Fruit fly (Drosophila melanogaster) whole organism: ENCODE results near the gene Ten-a.

Experiments
- CG8478 ChIP-seq: fragments of >200 bp; optimal IDR thresholded peaks from 2 replicates; lab custom pipeline; 2018; ENCODE audit warnings: inconsistent platforms
- usp ChIP-seq: fragments of >200 bp; optimal IDR thresholded peaks from 2 replicates; lab custom pipeline; 2017; ENCODE audit warnings: missing biosample characterization, missing genetic modification characterization, mixed read lengths

DNA sequence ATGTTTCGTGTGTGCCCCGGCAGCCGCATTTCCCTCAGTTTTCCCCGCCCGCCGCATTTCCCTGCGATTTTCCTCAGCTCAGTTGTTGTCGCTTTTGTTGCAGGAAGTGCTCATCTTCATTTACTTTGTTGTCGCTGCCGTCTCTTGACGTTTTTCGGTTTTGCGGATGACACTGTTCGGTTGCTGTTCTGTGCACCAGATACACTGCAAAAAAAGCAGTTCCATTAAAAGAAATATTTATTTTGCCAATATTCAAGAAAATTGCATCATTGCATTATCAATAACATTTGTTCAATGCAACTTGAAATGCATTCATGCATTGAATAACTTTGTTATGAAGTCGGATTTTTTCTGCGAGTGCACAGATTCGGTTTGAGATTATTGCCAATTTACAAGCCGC is 174.1 kb downstream of the Ten-a start:
- TF ChIP-seq usp (GFP tag; lab: Kevin White, UChicago), result no peak
- no peak for TF ChIP-seq CG8478 (lab: Kevin White, UChicago)
